Worm (Caenorhabditis elegans) whole organism, L2 larva: ENCODE results near the gene Y76B12C.6.

Experiments used
- C34F6.9 ChIP-seq: fragments of 150-350 bp; optimal IDR thresholded peaks from 2 replicates; lab custom pipeline; 2014; ENCODE audit warnings: missing biosample characterization, missing genetic modification characterization
- F13H6.1 ChIP-seq: sonication (generic microtip); optimal IDR thresholded peaks from 2 replicates; lab custom pipeline; 2016; ENCODE audit warnings: missing genetic modification characterization, missing compliant biosample characterization
- R02D3.7 ChIP-seq: fragments of 150-350 bp; optimal IDR thresholded peaks from 2 replicates; lab custom pipeline; 2014; ENCODE audit warnings: missing biosample characterization, missing genetic modification characterization
- ama-1 ChIP-seq: fragments of 150-350 bp; optimal IDR thresholded peaks from 2 replicates; lab custom pipeline; 2018; ENCODE audit warnings: inconsistent platforms
- ceh-16 ChIP-seq: fragments of 150-350 bp; optimal IDR thresholded peaks from 2 replicates; lab custom pipeline; 2014; ENCODE audit warnings: missing biosample characterization, missing genetic modification characterization
- ceh-82 ChIP-seq: fragments of 150-350 bp; optimal IDR thresholded peaks from 2 replicates; lab custom pipeline; 2014; ENCODE audit warnings: missing biosample characterization, missing genetic modification characterization
- crh-2 ChIP-seq: sonication (generic microtip); optimal IDR thresholded peaks from 2 replicates; lab custom pipeline; 2017; ENCODE audit warnings: missing biosample characterization, missing genetic modification characterization
- dmd-4 ChIP-seq: sonication (generic microtip); optimal IDR thresholded peaks from 2 replicates; lab custom pipeline; 2017; ENCODE audit warnings: missing biosample characterization, missing genetic modification characterization
- egl-27 ChIP-seq: sonication (generic microtip); optimal IDR thresholded peaks from 3 replicates; lab custom pipeline; 2017; ENCODE audit warnings: missing biosample characterization, missing genetic modification reagents, missing genetic modification characterization
- elt-1 ChIP-seq: fragments of 150-350 bp; optimal IDR thresholded peaks from 2 replicates; lab custom pipeline; 2014; ENCODE audit warnings: missing biosample characterization, missing genetic modification characterization
- elt-3 ChIP-seq: sonication (generic microtip); optimal IDR thresholded peaks from 2 replicates; lab custom pipeline; 2017; ENCODE audit warnings: missing biosample characterization, missing genetic modification characterization
- fos-1 ChIP-seq: fragments of 150-350 bp; optimal IDR thresholded peaks from 2 replicates; lab custom pipeline; 2014; ENCODE audit warnings: missing biosample characterization, missing genetic modification characterization
- gmeb-1 ChIP-seq: fragments of 150-350 bp; optimal IDR thresholded peaks from 2 replicates; lab custom pipeline; 2014; ENCODE audit warnings: missing biosample characterization, missing genetic modification characterization
- lin-11 ChIP-seq: fragments of 150-350 bp; sonication (generic microtip); optimal IDR thresholded peaks from 2 replicates; lab custom pipeline; 2014; ENCODE audit warnings: missing biosample characterization, missing genetic modification characterization, inconsistent platforms, mixed read lengths
- lin-13 ChIP-seq: fragments of 150-350 bp; optimal IDR thresholded peaks from 2 replicates; lab custom pipeline; 2014; ENCODE audit warnings: missing biosample characterization, missing genetic modification reagents, missing genetic modification characterization
- lsy-2 ChIP-seq, 2 experiments: fragments of 150-350 bp in 1 of 2; sonication (generic microtip) in 1 of 2; optimal IDR thresholded peaks; 2 replicates each; lab custom pipeline; 2014 to 2017; ENCODE audit warnings: missing biosample characterization in 2 of 2, missing genetic modification characterization in 2 of 2
- mbf-1 ChIP-seq: sonication (generic microtip); optimal IDR thresholded peaks from 2 replicates; lab custom pipeline; 2017; ENCODE audit warnings: missing biosample characterization, missing genetic modification characterization
- nhr-10 ChIP-seq: sonication (generic microtip); optimal IDR thresholded peaks from 2 replicates; lab custom pipeline; 2017; ENCODE audit warnings: missing biosample characterization, missing genetic modification characterization
- nhr-11 ChIP-seq: fragments of 150-350 bp; optimal IDR thresholded peaks from 2 replicates; lab custom pipeline; 2014; ENCODE audit warnings: missing biosample characterization, missing genetic modification characterization
- nhr-12 ChIP-seq: fragments of 150-350 bp; optimal IDR thresholded peaks from 2 replicates; lab custom pipeline; 2014; ENCODE audit warnings: missing biosample characterization, missing genetic modification characterization
- nhr-129 ChIP-seq: fragments of 150-350 bp; optimal IDR thresholded peaks from 2 replicates; lab custom pipeline; 2014; ENCODE audit warnings: missing biosample characterization, missing genetic modification characterization
- nhr-21 ChIP-seq: fragments of 150-350 bp; optimal IDR thresholded peaks from 2 replicates; lab custom pipeline; 2014; ENCODE audit warnings: missing biosample characterization, missing genetic modification characterization
- nhr-23 ChIP-seq: fragments of 150-350 bp; optimal IDR thresholded peaks from 2 replicates; lab custom pipeline; 2014; ENCODE audit warnings: missing biosample characterization, missing genetic modification reagents, missing genetic modification characterization
- nhr-237 ChIP-seq: fragments of 150-350 bp; optimal IDR thresholded peaks from 2 replicates; lab custom pipeline; 2014; ENCODE audit warnings: missing biosample characterization, missing genetic modification characterization
- nhr-25 ChIP-seq: fragments of 150-350 bp; sonication (generic microtip); optimal IDR thresholded peaks from 3 replicates; lab custom pipeline; 2014; ENCODE audit warnings: missing biosample characterization, missing genetic modification characterization
- nhr-6 ChIP-seq: fragments of 150-350 bp; optimal IDR thresholded peaks from 2 replicates; lab custom pipeline; 2014; ENCODE audit warnings: missing biosample characterization, missing genetic modification characterization
- nhr-77 ChIP-seq: fragments of 150-350 bp; optimal IDR thresholded peaks from 2 replicates; lab custom pipeline; 2014; ENCODE audit warnings: missing biosample characterization, missing genetic modification characterization
- peb-1 ChIP-seq: fragments of 150-350 bp; optimal IDR thresholded peaks from 2 replicates; lab custom pipeline; 2014; ENCODE audit warnings: missing biosample characterization, missing genetic modification characterization
- sem-4 ChIP-seq: fragments of 150-350 bp; optimal IDR thresholded peaks from 2 replicates; lab custom pipeline; 2014; ENCODE audit warnings: missing biosample characterization, missing genetic modification reagents, missing genetic modification characterization
- skn-1 ChIP-seq: sonication (generic microtip); optimal IDR thresholded peaks from 2 replicates; lab custom pipeline; 2017; ENCODE audit warnings: missing biosample characterization, missing genetic modification characterization
- sma-3 ChIP-seq: sonication (generic microtip); optimal IDR thresholded peaks from 2 replicates; lab custom pipeline; 2016; ENCODE audit warnings: missing genetic modification reagents, missing genetic modification characterization, missing compliant biosample characterization
- unc-39 ChIP-seq: fragments of 150-350 bp; optimal IDR thresholded peaks from 2 replicates; lab custom pipeline; 2014; ENCODE audit warnings: missing biosample characterization, missing genetic modification characterization
- unc-55 ChIP-seq: fragments of 150-350 bp; sonication (generic microtip); optimal IDR thresholded peaks from 3 replicates; lab custom pipeline; 2014; ENCODE audit warnings: missing biosample characterization, missing genetic modification reagents, missing genetic modification characterization
- zag-1 ChIP-seq: fragments of 150-350 bp; optimal IDR thresholded peaks from 2 replicates; lab custom pipeline; 2014; ENCODE audit warnings: missing biosample characterization, missing genetic modification characterization
- ztf-1 ChIP-seq: fragments of 200-800 bp; sonication (Bioruptor generic); conservative IDR thresholded peaks from 2 replicates; pipeline ENCODE4 v1.3.6; 2022; ENCODE audit warnings: missing genetic modification characterization, missing compliant biosample characterization
- ztf-11 ChIP-seq: sonication (generic microtip); optimal IDR thresholded peaks from 2 replicates; lab custom pipeline; 2017; ENCODE audit warnings: missing biosample characterization, missing genetic modification characterization
- ztf-4 ChIP-seq: fragments of 150-350 bp; optimal IDR thresholded peaks from 2 replicates; lab custom pipeline; 2014; ENCODE audit warnings: missing biosample characterization, missing genetic modification characterization

Y76B12C.6 gene

ce11 chrIV:2002290-2002689 lies 21.1 kb downstream of the Y76B12C.6 start:
- TF ChIP-seq elt-3 (no peak), ztf-4 (no peak)

DNA sequence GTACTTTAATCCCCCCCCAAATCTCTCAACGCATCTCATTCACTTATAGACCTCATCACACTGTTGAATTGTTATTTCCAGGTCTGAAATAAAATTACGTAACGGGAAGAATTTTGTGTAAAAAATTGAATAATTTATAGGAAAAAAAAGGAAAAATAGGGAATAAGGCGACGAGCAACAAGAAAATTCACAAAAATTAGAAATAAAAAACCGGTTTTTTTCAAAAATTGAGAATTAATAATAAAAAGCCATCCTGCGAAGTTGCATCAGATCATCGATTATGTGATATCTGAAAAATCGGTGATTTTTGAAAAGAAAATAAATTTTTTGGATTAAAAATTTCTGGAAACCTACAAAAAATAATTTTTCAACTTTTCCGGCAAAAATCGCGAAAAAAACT lies 27.7 kb downstream of the Y76B12C.6 start:
- no peak for TF ChIP-seq mbf-1
- no peak for TF ChIP-seq C34F6.9
- no peak for TF ChIP-seq ztf-4
- TF ChIP-seq nhr-77 (tag; lab: Kevin White, UChicago), result no peak
- no peak for TF ChIP-seq gmeb-1 (tag; lab: Kevin White, UChicago)
- no peak for TF ChIP-seq crh-2 (tag; lab: Kevin White, UChicago)
- no peak for TF ChIP-seq lin-13
- no peak for TF ChIP-seq ztf-1
- TF ChIP-seq nhr-10 (tag; lab: Kevin White, UChicago), result no peak
- no peak for TF ChIP-seq ceh-16 (tag; lab: Kevin White, UChicago)
- TF ChIP-seq unc-55, result no peak
- TF ChIP-seq, all 48 proteins: peak for 0

DNA sequence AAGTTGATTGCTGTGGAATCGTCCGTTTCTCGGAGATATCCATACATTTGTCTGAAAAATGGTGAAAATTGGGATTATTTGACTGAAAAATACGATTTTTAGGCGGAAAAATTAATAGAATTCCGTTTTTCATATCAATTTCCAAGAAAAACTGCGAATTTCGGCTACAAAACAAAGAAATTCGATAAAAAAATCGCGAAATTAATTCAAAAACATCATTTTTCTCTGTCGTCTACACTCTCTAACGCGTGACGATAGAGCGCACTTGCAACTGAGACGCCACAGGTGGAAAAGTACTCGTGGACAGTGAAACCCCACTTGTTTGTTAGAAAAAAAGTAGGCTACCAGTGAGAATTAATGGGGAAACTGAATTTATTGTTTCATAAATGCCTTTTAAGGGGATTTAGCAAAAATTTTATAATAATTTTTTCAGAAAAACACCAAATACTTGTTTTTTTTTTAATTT lies 51.8 kb downstream of the Y76B12C.6 start, which contains the start of gene cpsf-1:
Gene cpsf-1 (minus strand): TSS at position 51 of the 466 bp plus-strand sequence.
- no peak for TF ChIP-seq ama-1 (lab: Kevin White, UChicago)
- peak; percentile 54 for TF ChIP-seq lin-11 (tag; lab: Kevin White, UChicago)
- peak; percentile 76 for TF ChIP-seq F13H6.1 (tag; lab: Kevin White, UChicago)
- no peak for TF ChIP-seq nhr-12 (tag; lab: Kevin White, UChicago)
- peak; percentile 96 for TF ChIP-seq unc-55
- TF ChIP-seq C34F6.9, result peak; percentile 90
- peak; percentile 63 for TF ChIP-seq nhr-21 (tag; lab: Kevin White, UChicago)
- peak; percentile 87 for TF ChIP-seq sma-3 (GFP tag; lab: Kevin White, UChicago)
- no peak for TF ChIP-seq dmd-4
- peak; percentile 88 for TF ChIP-seq nhr-129 (tag; lab: Kevin White, UChicago)
- TF ChIP-seq unc-39, result no peak
- no peak for TF ChIP-seq elt-3
- peak; percentile 93 for TF ChIP-seq lin-13
- TF ChIP-seq lsy-2 (tag; optimal IDR thresholded peaks at IDR 0.05; lab: Kevin White, UChicago), result peak; percentile 74 to 88
- TF ChIP-seq ztf-4, result no peak
- peak; percentile 76 for TF ChIP-seq fos-1 (tag; lab: Kevin White, UChicago)
- peak; percentile 87 for TF ChIP-seq crh-2 (tag; lab: Kevin White, UChicago)
- TF ChIP-seq peb-1 (tag; lab: Kevin White, UChicago), result no peak
- TF ChIP-seq zag-1, result peak; percentile 9
- TF ChIP-seq sem-4 (tag; lab: Kevin White, UChicago), result peak; percentile 75
- peak; percentile 42 for TF ChIP-seq egl-27 (tag; lab: Kevin White, UChicago)
- TF ChIP-seq ztf-11 (tag; lab: Kevin White, UChicago), result no peak
- TF ChIP-seq nhr-6 (tag; lab: Kevin White, UChicago), result peak; percentile 59
- peak; percentile 48 for TF ChIP-seq nhr-77 (tag; lab: Kevin White, UChicago)
- TF ChIP-seq nhr-237 (tag; lab: Kevin White, UChicago), result no peak
- TF ChIP-seq gmeb-1 (tag; lab: Kevin White, UChicago), result peak; percentile 82
- TF ChIP-seq, all 48 proteins: peak for 17

- TF ChIP-seq zag-1 (no peak), nhr-23 (tag; lab: Kevin White, UChicago) (no peak), ceh-82 (tag; lab: Kevin White, UChicago) (no peak), ceh-16 (tag; lab: Kevin White, UChicago) (no peak), mbf-1 (no peak), nhr-6 (tag; lab: Kevin White, UChicago) (no peak), ztf-1 (no peak), lin-13 (no peak), ztf-11 (tag; lab: Kevin White, UChicago) (no peak), unc-39 (no peak), dmd-4 (no peak), sem-4 (tag; lab: Kevin White, UChicago) (no peak), skn-1 (no peak), gmeb-1 (tag; lab: Kevin White, UChicago) (no peak), unc-55 (no peak), nhr-11 (no peak)
- TF ChIP-seq, all 48 proteins: peak for 0
These were observed 55.8 kb downstream of the Y76B12C.6 start, which contains the start of the genes Y76B12C.9 and cng-2 for ce11 chrIV:2036974-2037373. Y76B12C.9 (minus strand) TSS chrIV:2037074. cng-2 (plus strand) TSS chrIV:2037191.

DNA sequence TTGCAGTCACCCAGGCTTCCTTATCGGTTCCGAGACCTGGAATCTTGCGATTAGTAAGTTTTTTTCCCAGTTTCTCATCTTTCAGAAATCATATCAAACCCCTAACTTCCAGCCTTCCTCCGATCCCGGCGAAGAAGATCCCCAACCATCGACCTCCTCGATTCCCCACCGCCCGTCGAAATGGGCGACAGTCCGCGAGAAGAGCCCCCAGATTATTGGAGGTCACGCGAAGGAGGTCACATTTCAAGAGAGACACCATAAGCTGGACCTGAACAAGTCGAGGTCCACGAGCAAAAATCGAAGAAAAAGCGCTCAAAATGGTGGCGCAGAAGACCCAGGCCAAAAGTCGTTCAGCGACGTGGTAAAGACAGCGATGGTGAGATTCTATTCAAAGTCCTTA lies 56.3 kb downstream of the Y76B12C.6 start:
- TF ChIP-seq mbf-1 (no peak), nhr-6 (tag; lab: Kevin White, UChicago) (no peak), nhr-11 (no peak), nhr-25 (no peak), skn-1 (no peak), sem-4 (tag; lab: Kevin White, UChicago) (no peak), gmeb-1 (tag; lab: Kevin White, UChicago) (no peak), C34F6.9 (no peak), ceh-82 (tag; lab: Kevin White, UChicago) (no peak), R02D3.7 (tag; lab: Kevin White, UChicago) (no peak), fos-1 (tag; lab: Kevin White, UChicago) (no peak), nhr-77 (tag; lab: Kevin White, UChicago) (no peak), dmd-4 (no peak), F13H6.1 (tag; lab: Kevin White, UChicago) (no peak), elt-1 (no peak), unc-55 (no peak), nhr-21 (tag; lab: Kevin White, UChicago) (no peak)
- TF ChIP-seq, all 48 proteins: peak for 0
